Worm (Caenorhabditis elegans): Measurements from ENCODE around the gene E04F6.15.

DNA sequence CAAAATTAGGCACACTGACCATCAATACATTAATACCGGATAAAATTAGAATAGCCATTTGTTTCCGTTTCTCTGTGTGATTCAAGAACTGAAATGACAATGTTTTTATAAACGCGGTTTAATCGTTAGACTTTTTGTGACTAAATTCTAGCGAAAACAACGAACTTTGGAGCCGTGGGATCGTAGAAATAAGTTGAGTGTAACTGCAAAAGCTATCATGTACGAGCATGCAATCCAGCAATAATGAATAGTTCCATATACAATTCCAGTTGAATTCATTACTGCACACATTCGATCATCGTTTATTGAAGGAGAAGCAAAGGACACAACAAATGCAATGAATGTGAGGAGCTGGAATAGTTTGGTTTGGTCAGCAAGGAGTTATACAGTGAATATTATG is 24.0 kb downstream of the E04F6.15 start:
- TF ChIP-seq tbx-8 (GFP tag; optimal IDR thresholded peaks at IDR 0.05), result no peak
- no peak for TF ChIP-seq nhr-28 (tag; optimal IDR thresholded peaks at IDR 0.05)
- no peak for TF ChIP-seq lsy-2 (tag; optimal IDR thresholded peaks at IDR 0.05)
- no peak for TF ChIP-seq snpc-4 (tag; optimal IDR thresholded peaks at IDR 0.05)
- no peak for TF ChIP-seq nhr-12 (tag; optimal IDR thresholded peaks at IDR 0.05)
- TF ChIP-seq sptf-1 (tag; optimal IDR thresholded peaks at IDR 0.05), result no peak
- no peak for TF ChIP-seq elt-3 (tag; optimal IDR thresholded peaks at IDR 0.05)
- no peak for TF ChIP-seq mep-1 (tag; optimal IDR thresholded peaks at IDR 0.05)
- TF ChIP-seq elt-1 (tag; optimal IDR thresholded peaks at IDR 0.05; ENCODE audit: borderline replicate concordance, insufficient read depth), result no peak
- TF ChIP-seq blmp-1 (tag; optimal IDR thresholded peaks at IDR 0.05), result no peak

All from whole organism, mixed stage, embryonic.